Worm (Caenorhabditis elegans): Measurements from ENCODE around the gene Y26G10.6.
A peak's percentile ranks its signal among the peaks of the same experiment; 100 is the strongest.
"Not testable (repeated sequence)": the region's sequence is repeated elsewhere in the genome, so short reads cannot be mapped to it uniquely, and the experiment has no call there.

Gene Y26G10.6

DNA sequence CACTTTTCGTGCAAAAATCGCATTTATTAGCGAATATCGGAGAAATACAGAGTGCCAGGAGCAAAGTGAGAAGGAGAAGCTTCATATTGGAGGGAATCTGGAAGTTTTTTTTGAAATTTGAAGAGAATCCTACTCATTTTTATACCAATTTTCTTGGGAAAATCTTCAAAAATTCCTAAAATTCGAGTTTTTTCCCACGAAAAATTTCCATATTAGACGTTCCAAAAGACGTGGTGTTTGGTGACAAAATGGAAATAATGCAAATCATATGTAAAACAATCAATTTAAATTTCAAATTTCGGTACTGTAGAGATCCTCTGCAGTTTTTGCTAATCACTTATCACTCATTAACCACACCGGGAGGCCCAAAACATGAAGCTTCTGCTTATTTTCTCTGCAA lies 14.9 kb upstream of the Y26G10.6 start, which contains the start of the genes F59A1.16 and F59A1.6:
Gene F59A1.16, minus strand, starts transcription at position 101 of the 400 bp plus-strand sequence.
Gene F59A1.6, plus strand, starts transcription at position 285 of the 400 bp plus-strand sequence.
- TF ChIP-seq ces-1 (GFP tag; optimal IDR thresholded peaks at IDR 0.05) = no peak
- TF ChIP-seq ZK337.2 (GFP tag; IDR thresholded peaks at IDR 0.05) = no peak
- TF ChIP-seq egl-27 (tag; optimal IDR thresholded peaks at IDR 0.05) = no peak
- TF ChIP-seq lim-7 (GFP tag; IDR thresholded peaks at IDR 0.05) = no peak
- no peak for TF ChIP-seq zag-1 (tag; optimal IDR thresholded peaks at IDR 0.05)

DNA sequence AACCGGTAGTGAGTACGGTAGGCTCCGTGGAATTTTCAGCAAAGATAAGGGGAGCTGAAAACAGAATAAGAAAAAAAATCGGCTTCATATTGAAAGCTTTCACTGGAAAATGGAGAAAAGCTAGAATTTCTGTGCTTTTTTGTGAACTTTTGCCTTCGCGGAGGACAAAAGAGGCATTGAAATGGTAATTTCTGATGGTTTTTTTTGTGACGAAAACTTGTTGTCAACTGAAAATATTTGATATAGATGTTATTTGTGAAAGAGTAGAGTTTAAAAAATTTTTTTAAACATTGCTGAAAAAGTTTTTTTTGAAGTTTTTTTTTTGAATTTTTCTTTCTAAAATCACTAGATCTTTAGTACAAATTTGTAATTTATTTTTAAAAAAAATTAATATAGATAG lies 12.9 kb upstream of the Y26G10.6 start, which contains the start of gene F59A1.18:
Gene F59A1.18, minus strand, starts transcription at position 101 of the 400 bp plus-strand sequence.
- TF ChIP-seq R02D3.7 (tag; optimal IDR thresholded peaks at IDR 0.05) (no peak), ztf-11 (tag; optimal IDR thresholded peaks at IDR 0.05) (no peak), spr-3 (GFP tag; optimal IDR thresholded peaks at IDR 0.05) (no peak), unc-62 (GFP tag; optimal IDR thresholded peaks at IDR 0.05 in 1 of 2) (no peak), unc-62 (tag; optimal IDR thresholded peaks at IDR 0.05) (no peak), ceh-44 (GFP tag; IDR thresholded peaks at IDR 0.05) (no peak), dve-1 (tag; optimal IDR thresholded peaks at IDR 0.05; ENCODE audit: insufficient read depth) (no peak), F37D6.2 (tag; optimal IDR thresholded peaks at IDR 0.05) (no peak), ces-1 (GFP tag; optimal IDR thresholded peaks at IDR 0.05) (no peak), fkh-10 (GFP tag; optimal IDR thresholded peaks at IDR 0.05) (no peak), pqm-1 (tag; optimal IDR thresholded peaks at IDR 0.05) (no peak), aly-2 (tag; optimal IDR thresholded peaks at IDR 0.05) (no peak), lir-3 (tag; optimal IDR thresholded peaks at IDR 0.05) (no peak), hif-1 (tag; optimal IDR thresholded peaks at IDR 0.05) (no peak)

DNA sequence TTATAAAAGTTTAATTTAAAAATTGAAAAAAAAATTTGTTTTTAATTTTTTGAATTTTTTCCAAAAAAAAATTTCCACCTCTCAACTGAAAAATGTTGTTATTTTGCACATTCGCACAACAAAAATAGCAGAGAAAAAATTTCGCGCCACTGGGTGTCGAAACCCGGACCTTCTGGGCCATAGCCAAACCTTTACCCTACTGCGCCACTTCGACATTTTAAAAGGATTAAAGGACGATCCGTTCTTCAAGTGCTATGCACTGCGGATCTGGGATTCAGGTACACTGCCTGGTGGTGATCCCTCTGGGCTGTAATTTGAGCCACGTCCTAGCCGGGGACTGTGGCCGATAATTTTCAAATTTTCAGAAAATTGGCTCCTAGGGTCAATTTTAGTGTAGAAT lies 12.4 kb upstream of the Y26G10.6 start:
- TF ChIP-seq nhr-41 (GFP tag; IDR thresholded peaks at IDR 0.05) (0 out of 2 replicates have a peak, but pooled peaks have one; percentile 26), madf-5 (GFP tag; IDR thresholded peaks at IDR 0.05) (peak in 1 of 2 experiments; percentile 43; a peak in 1 of 4 replicates), lin-38 (GFP tag; IDR thresholded peaks at IDR 0.05) (peak; percentile 31; the same call in 1 of the 2 replicates), lim-7 (GFP tag; IDR thresholded peaks at IDR 0.05) (peak; percentile 75), egl-43 (GFP tag; IDR thresholded peaks at IDR 0.05) (0 out of 2 replicates have a peak, but pooled peaks have one; percentile 30), vab-7 (GFP tag; IDR thresholded peaks at IDR 0.05) (peak; percentile 62), pha-4 (GFP tag; IDR thresholded peaks at IDR 0.05) (0 out of 2 replicates have a peak, but pooled peaks have one; percentile 15), snpc-1.2 (GFP tag; IDR thresholded peaks at IDR 0.05) (peak; percentile 32; the same call in 1 of the 2 replicates)
- not testable (repeated sequence) for TF ChIP-seq pha-4 (tag; optimal IDR thresholded peaks at IDR 0.05)

DNA sequence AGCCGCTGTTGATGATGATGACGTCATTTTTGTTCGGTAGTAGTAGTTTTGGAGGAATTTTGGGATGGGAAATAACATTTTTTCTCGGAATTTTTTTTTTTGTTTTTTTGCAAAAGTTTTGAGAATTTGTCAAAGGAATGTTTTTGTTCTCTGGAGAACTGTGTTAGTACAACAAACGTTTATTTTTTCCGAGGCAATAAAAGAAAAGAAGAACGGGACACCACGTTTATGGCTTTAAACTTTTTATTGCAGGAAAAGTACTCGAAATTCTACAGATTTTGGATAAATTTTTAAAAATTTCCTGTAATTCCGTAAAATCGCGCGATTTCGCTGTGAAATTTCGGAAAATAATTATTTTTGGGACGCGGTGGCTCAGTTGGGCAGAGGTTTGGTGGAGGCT lies 8.8 kb upstream of the Y26G10.6 start, which contains the start of gene F59A1.13:
Gene F59A1.13, minus strand, starts transcription at position 101 of the 400 bp plus-strand sequence.
- TF ChIP-seq lin-39 (tag; optimal IDR thresholded peaks at IDR 0.05) = no peak
- no peak for TF ChIP-seq set-16 (GFP tag; IDR thresholded peaks at IDR 0.05)
- TF ChIP-seq T26A8.4 (GFP tag; IDR thresholded peaks at IDR 0.05) = no peak
- TF ChIP-seq mxl-3 (GFP tag; optimal IDR thresholded peaks at IDR 0.05) = no peak
- TF ChIP-seq zip-11 (GFP tag; IDR thresholded peaks at IDR 0.05) = no peak
- TF ChIP-seq ctbp-1 (GFP tag; IDR thresholded peaks at IDR 0.05) = no peak
- no peak for TF ChIP-seq ceh-62 (tag; optimal IDR thresholded peaks at IDR 0.05)
- no peak for TF ChIP-seq spr-3 (GFP tag; optimal IDR thresholded peaks at IDR 0.05)
- TF ChIP-seq mdl-1 (tag; optimal IDR thresholded peaks at IDR 0.05) = no peak
- no peak for TF ChIP-seq ztf-11 (tag; optimal IDR thresholded peaks at IDR 0.05)
- no peak for TF ChIP-seq ztf-7 (tag; optimal IDR thresholded peaks at IDR 0.05)
- TF ChIP-seq lin-29 (GFP tag; IDR thresholded peaks at IDR 0.05) = no peak
- TF ChIP-seq R02D3.7 (tag; optimal IDR thresholded peaks at IDR 0.05) = no peak
- TF ChIP-seq lin-13 (GFP tag; optimal IDR thresholded peaks at IDR 0.05) = no peak
- no peak for TF ChIP-seq ceh-32 (tag; optimal IDR thresholded peaks at IDR 0.05; ENCODE audit: poor library complexity)
- TF ChIP-seq dpl-1 (GFP tag; optimal IDR thresholded peaks at IDR 0.05) = no peak
- no peak for TF ChIP-seq egl-43 (GFP tag; IDR thresholded peaks at IDR 0.05)
